Worm (Caenorhabditis elegans): ENCODE data around the gene nhr-196.
A peak's percentile ranks its signal among the peaks of the same experiment; 100 is the strongest.

- no peak for TF ChIP-seq skn-1 (tag; optimal IDR thresholded peaks at IDR 0.05)
- no peak for TF ChIP-seq elt-3 (tag; optimal IDR thresholded peaks at IDR 0.05)
- TF ChIP-seq fos-1 (tag; optimal IDR thresholded peaks at IDR 0.05), result no peak
- TF ChIP-seq sox-4 (tag; optimal IDR thresholded peaks at IDR 0.05), result peak; percentile 58
Measured at ce11 chrV:15685599-15685998, at the start of gene nhr-196.
